Fruit fly (Drosophila melanogaster): Measurements from ENCODE around the gene Ir94e.

dm6 chr3R:23407880-23408279 lies 2.6 kb downstream of the Ir94e start:
- TF ChIP-seq CG1620 (GFP tag; optimal IDR thresholded peaks at IDR 0.05) (no peak), kay (GFP tag; ENCODE audit: borderline replicate concordance) (no peak), toe (GFP tag; optimal IDR thresholded peaks at IDR 0.05) (no peak)
